Worm (Caenorhabditis elegans): Measurements from ENCODE around the gene srab-4.

DNA sequence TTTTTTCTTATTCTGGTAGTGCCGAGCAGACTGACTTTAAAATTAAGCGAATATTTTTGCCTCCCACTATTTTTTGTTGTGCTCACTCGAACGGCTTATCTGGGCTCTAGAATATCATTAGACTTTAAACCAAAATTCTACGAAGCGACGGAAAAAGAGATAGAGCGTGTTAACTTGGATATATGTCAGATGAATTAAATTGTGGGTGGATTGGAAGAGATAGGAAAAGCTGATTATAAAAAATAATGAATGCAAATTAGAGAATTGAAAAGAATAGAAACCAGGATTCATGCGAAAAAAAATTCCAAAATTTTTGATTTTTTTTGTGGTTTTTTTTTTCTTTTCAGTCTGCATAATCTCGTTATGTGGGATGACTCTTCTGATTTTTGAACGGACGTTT lies 17.8 kb downstream of the srab-4 start, which contains the start of gene F20A1.4:
- TF ChIP-seq nhr-237 (tag; optimal IDR thresholded peaks at IDR 0.05): no peak
- TF ChIP-seq lsy-2 (tag; optimal IDR thresholded peaks at IDR 0.05): no peak
- no peak for TF ChIP-seq elt-3 (tag; optimal IDR thresholded peaks at IDR 0.05)
- TF ChIP-seq lin-13 (tag; optimal IDR thresholded peaks at IDR 0.05): no peak
